Worm (Caenorhabditis elegans) whole organism, L1 larva: ENCODE data around the gene flp-19.

Source experiments
- C04F5.9 ChIP-seq: sonication (generic microtip); optimal IDR thresholded peaks from 2 replicates; lab custom pipeline; 2016; ENCODE audit warnings: missing genetic modification characterization, missing compliant biosample characterization
- C16A3.4 ChIP-seq: fragments of 150-350 bp; optimal IDR thresholded peaks from 2 replicates; lab custom pipeline; 2014; ENCODE audit warnings: missing biosample characterization, missing genetic modification characterization
- C34B4.2 ChIP-seq: sonication (generic microtip); optimal IDR thresholded peaks from 2 replicates; lab custom pipeline; 2017; ENCODE audit warnings: mild to moderate bottlenecking, missing genetic modification characterization, missing compliant biosample characterization
- F16B12.6 ChIP-seq: fragments of 150-350 bp; optimal IDR thresholded peaks from 2 replicates; lab custom pipeline; 2014; ENCODE audit warnings: missing biosample characterization, missing genetic modification characterization
- Y116A8C.19 ChIP-seq: sonication (generic microtip); optimal IDR thresholded peaks from 2 replicates; lab custom pipeline; 2016; ENCODE audit warnings: missing compliant biosample characterization, missing genetic modification characterization, borderline replicate concordance
- aha-1 ChIP-seq: fragments of 150-350 bp; optimal IDR thresholded peaks from 2 replicates; lab custom pipeline; 2014; ENCODE audit warnings: missing biosample characterization, missing genetic modification characterization
- ama-1 ChIP-seq: fragments of 150-350 bp; optimal IDR thresholded peaks from 2 replicates; lab custom pipeline; 2014
- blmp-1 ChIP-seq: fragments of 150-350 bp; optimal IDR thresholded peaks from 2 replicates; lab custom pipeline; 2014; ENCODE audit warnings: missing biosample characterization, missing genetic modification characterization
- ceh-82 ChIP-seq, 3 experiments: fragments of 150-350 bp in 1 of 3; sonication (generic microtip) in 2 of 3; optimal IDR thresholded peaks; 2 replicates each; lab custom pipeline; 2014 to 2017; ENCODE audit warnings: missing biosample characterization in 3 of 3, missing genetic modification characterization in 3 of 3
- ceh-90 ChIP-seq: sonication (generic microtip); optimal IDR thresholded peaks from 2 replicates; lab custom pipeline; 2016; ENCODE audit warnings: missing genetic modification characterization, missing compliant biosample characterization
- dpl-1 ChIP-seq, 3 experiments: fragments of 150-350 bp in 2 of 3; sonication (generic microtip) in 1 of 3; optimal IDR thresholded peaks; 2 replicates each; lab custom pipeline; 2014 to 2017; ENCODE audit warnings: missing biosample characterization in 3 of 3, missing genetic modification characterization in 3 of 3, missing genetic modification reagents in 3 of 3
- dsc-1 ChIP-seq: sonication (generic microtip); optimal IDR thresholded peaks from 2 replicates; lab custom pipeline; 2016; ENCODE audit warnings: mild to moderate bottlenecking, missing genetic modification characterization, missing compliant biosample characterization
- efl-1 ChIP-seq, 4 experiments: fragments of 150-350 bp; optimal IDR thresholded peaks in 3 of 4; peaks in 1 of 4; 1 replicate in 1 of 4; 2 replicates in 3 of 4; lab custom pipeline; 2014; ENCODE audit warnings: missing biosample characterization in 2 of 4, missing genetic modification characterization in 2 of 4, missing genetic modification reagents in 2 of 4
- elt-2 ChIP-seq: sonication (generic microtip); optimal IDR thresholded peaks from 2 replicates; lab custom pipeline; 2016; ENCODE audit warnings: missing genetic modification characterization, mild to moderate bottlenecking, inconsistent platforms, missing compliant biosample characterization, missing genetic modification reagents
- elt-3 ChIP-seq, 6 experiments: fragments of 150-350 bp in 1 of 6; sonication (generic microtip); optimal IDR thresholded peaks; 2 replicates each; lab custom pipeline; 2017 to 2018; ENCODE audit warnings: missing biosample characterization in 6 of 6, missing genetic modification characterization in 6 of 6, inconsistent platforms in 1 of 6
- ets-5 ChIP-seq: fragments of 200-800 bp; sonication (Bioruptor generic); IDR thresholded peaks from 2 replicates; pipeline ENCODE4 v1.3.6; 2022; ENCODE audit warnings: missing genetic modification characterization, missing compliant biosample characterization
- fos-1 ChIP-seq: fragments of 150-350 bp; optimal IDR thresholded peaks from 2 replicates; lab custom pipeline; 2014; ENCODE audit warnings: missing biosample characterization, missing genetic modification characterization
- grh-1 ChIP-seq: fragments of 200-800 bp; sonication (Bioruptor generic); IDR thresholded peaks from 2 replicates; pipeline ENCODE4 v1.3.6; 2022; ENCODE audit warnings: missing genetic modification reagents, missing genetic modification characterization, missing compliant biosample characterization
- hlh-4 ChIP-seq: sonication (generic microtip); optimal IDR thresholded peaks from 2 replicates; lab custom pipeline; 2016; ENCODE audit warnings: mild to moderate bottlenecking, missing genetic modification characterization, missing compliant biosample characterization
- hpl-2 ChIP-seq: fragments of 150-350 bp; optimal IDR thresholded peaks from 2 replicates; lab custom pipeline; 2014; ENCODE audit warnings: missing biosample characterization, missing genetic modification reagents, missing genetic modification characterization
- isw-1 ChIP-seq: fragments of 200-800 bp; sonication (Bioruptor generic); IDR thresholded peaks from 2 replicates; pipeline ENCODE4 v1.3.6; 2022; ENCODE audit warnings: missing genetic modification characterization, missing compliant biosample characterization
- lin-13 ChIP-seq: fragments of 150-350 bp; optimal IDR thresholded peaks from 2 replicates; lab custom pipeline; 2014; ENCODE audit warnings: missing biosample characterization, missing genetic modification reagents, missing genetic modification characterization
- lin-14 ChIP-seq: fragments of 200-800 bp; sonication (Bioruptor generic); optimal IDR thresholded peaks from 2 replicates; lab custom pipeline; 2018; ENCODE audit warnings: mild to moderate bottlenecking, missing genetic modification characterization, moderate library complexity, missing compliant biosample characterization
- lin-35 ChIP-seq, 2 experiments: fragments of 150-350 bp; optimal IDR thresholded peaks; 2 replicates each; lab custom pipeline; 2014; ENCODE audit warnings: missing biosample characterization in 2 of 2, missing genetic modification characterization in 2 of 2, missing genetic modification reagents in 2 of 2
- lsy-2 ChIP-seq, 2 experiments: fragments of 150-350 bp; optimal IDR thresholded peaks; 2 replicates each; lab custom pipeline; 2014; ENCODE audit warnings: missing biosample characterization in 2 of 2, missing genetic modification characterization in 2 of 2
- mab-9 ChIP-seq: fragments of 200-800 bp; sonication (Bioruptor generic); IDR thresholded peaks from 2 replicates; pipeline ENCODE4 v1.3.6; 2022; ENCODE audit warnings: missing genetic modification reagents, missing genetic modification characterization, missing compliant biosample characterization
- mdl-1 ChIP-seq, 2 experiments: fragments of 150-350 bp; optimal IDR thresholded peaks; 2 replicates each; lab custom pipeline; 2014 to 2017; ENCODE audit warnings: missing biosample characterization in 2 of 2, missing genetic modification characterization in 2 of 2, inconsistent platforms in 1 of 2
- mef-2 ChIP-seq: fragments of 150-350 bp; optimal IDR thresholded peaks from 2 replicates; lab custom pipeline; 2014; ENCODE audit warnings: missing biosample characterization, missing genetic modification characterization
- mep-1 ChIP-seq: fragments of 150-350 bp; optimal IDR thresholded peaks from 2 replicates; lab custom pipeline; 2014; ENCODE audit warnings: missing biosample characterization, missing genetic modification characterization
- nhr-12 ChIP-seq: sonication (generic microtip); optimal IDR thresholded peaks from 2 replicates; lab custom pipeline; 2017; ENCODE audit warnings: missing biosample characterization, missing genetic modification characterization
- nhr-20 ChIP-seq: sonication (generic microtip); optimal IDR thresholded peaks from 2 replicates; lab custom pipeline; 2016; ENCODE audit warnings: mild to moderate bottlenecking, missing genetic modification characterization, missing compliant biosample characterization
- nhr-237 ChIP-seq: fragments of 150-350 bp; optimal IDR thresholded peaks from 2 replicates; lab custom pipeline; 2014; ENCODE audit warnings: missing biosample characterization, missing genetic modification characterization
- nhr-47 ChIP-seq: sonication (generic microtip); optimal IDR thresholded peaks from 2 replicates; lab custom pipeline; 2016; ENCODE audit warnings: mild to moderate bottlenecking, missing genetic modification characterization, moderate library complexity, missing compliant biosample characterization
- nhr-71 ChIP-seq: sonication (generic microtip); optimal IDR thresholded peaks from 2 replicates; lab custom pipeline; 2016; ENCODE audit warnings: mild to moderate bottlenecking, missing genetic modification characterization, moderate library complexity, missing compliant biosample characterization
- nhr-76 ChIP-seq: sonication (generic microtip); optimal IDR thresholded peaks from 2 replicates; lab custom pipeline; 2017; ENCODE audit warnings: missing biosample characterization, missing genetic modification characterization
- nhr-85 ChIP-seq: sonication (generic microtip); peaks from one replicate; lab custom pipeline; 2016; ENCODE audit warnings: missing genetic modification characterization, inconsistent platforms, missing compliant biosample characterization
- nhr-90 ChIP-seq: sonication (generic microtip); optimal IDR thresholded peaks from 2 replicates; lab custom pipeline; 2016; ENCODE audit warnings: mild to moderate bottlenecking, missing genetic modification characterization, missing compliant biosample characterization; ENCODE audit not compliant: poor library complexity
- pag-3 ChIP-seq: sonication (generic microtip); optimal IDR thresholded peaks from 2 replicates; lab custom pipeline; 2017; ENCODE audit warnings: missing genetic modification characterization, mild to moderate bottlenecking, missing compliant biosample characterization, antibody characterized with exemption, borderline replicate concordance; ENCODE audit not compliant: insufficient read depth
- pqm-1 ChIP-seq: sonication (generic microtip); optimal IDR thresholded peaks from 3 replicates; lab custom pipeline; 2017; ENCODE audit warnings: missing biosample characterization, missing genetic modification characterization
- rnt-1 ChIP-seq: sonication (generic microtip); optimal IDR thresholded peaks from 2 replicates; lab custom pipeline; 2016; ENCODE audit warnings: mild to moderate bottlenecking, missing genetic modification characterization, moderate library complexity, missing compliant biosample characterization
- skn-1 ChIP-seq: fragments of 150-350 bp; optimal IDR thresholded peaks from 2 replicates; lab custom pipeline; 2014; ENCODE audit warnings: missing biosample characterization, missing genetic modification characterization
- snpc-4 ChIP-seq: fragments of 150-350 bp; optimal IDR thresholded peaks from 2 replicates; lab custom pipeline; 2014; ENCODE audit warnings: missing biosample characterization, missing genetic modification characterization
- snu-23 ChIP-seq: sonication (generic microtip); optimal IDR thresholded peaks from 2 replicates; lab custom pipeline; 2016; ENCODE audit warnings: missing genetic modification characterization, missing compliant biosample characterization
- sox-4 ChIP-seq: sonication (generic microtip); optimal IDR thresholded peaks from 2 replicates; lab custom pipeline; 2016; ENCODE audit warnings: missing genetic modification characterization, missing compliant biosample characterization
- sup-37 ChIP-seq: fragments of 200-800 bp; sonication (Bioruptor generic); optimal IDR thresholded peaks from 2 replicates; lab custom pipeline; 2018; ENCODE audit warnings: mild to moderate bottlenecking, missing genetic modification characterization, missing compliant biosample characterization
- swsn-7 ChIP-seq: sonication (generic microtip); optimal IDR thresholded peaks from 2 replicates; lab custom pipeline; 2016; ENCODE audit warnings: missing genetic modification characterization, missing compliant biosample characterization
- tbx-2 ChIP-seq: sonication (generic microtip); optimal IDR thresholded peaks from 2 replicates; lab custom pipeline; 2016; ENCODE audit warnings: missing genetic modification characterization, missing compliant biosample characterization
- unc-130 ChIP-seq: fragments of 150-350 bp; optimal IDR thresholded peaks from 2 replicates; lab custom pipeline; 2017; ENCODE audit warnings: missing biosample characterization, missing genetic modification characterization, inconsistent platforms
- unc-62 ChIP-seq: fragments of 150-350 bp; optimal IDR thresholded peaks from 2 replicates; lab custom pipeline; 2014; ENCODE audit warnings: missing biosample characterization, missing genetic modification reagents, missing genetic modification characterization
- unc-86 ChIP-seq: sonication (generic microtip); optimal IDR thresholded peaks from 2 replicates; lab custom pipeline; 2016; ENCODE audit warnings: missing genetic modification characterization, missing compliant biosample characterization
- xbp-1 ChIP-seq: sonication (generic microtip); optimal IDR thresholded peaks from 2 replicates; lab custom pipeline; 2016; ENCODE audit warnings: missing genetic modification characterization, missing compliant biosample characterization
- zip-4 ChIP-seq: fragments of 200-800 bp; sonication (Bioruptor generic); optimal IDR thresholded peaks from 2 replicates; lab custom pipeline; 2018; ENCODE audit warnings: mild to moderate bottlenecking, missing genetic modification characterization, moderate library complexity, missing compliant biosample characterization

Gene flp-19

ce11 chrX:10599719-10600155 lies 4.7 kb upstream of the flp-19 start:
- TF ChIP-seq snu-23 = peak; percentile 27
- no peak for TF ChIP-seq pag-3 (tag; lab: Kevin White, UChicago)
- TF ChIP-seq mep-1 (tag; lab: Kevin White, UChicago) = peak; percentile 9
- TF ChIP-seq grh-1 (GFP tag; lab: Robert Waterston, UW) = peak; percentile 25; the same call in 1 of the 2 replicates
- TF ChIP-seq rnt-1 = no peak
- no peak for TF ChIP-seq unc-86 (tag; lab: Kevin White, UChicago)
- TF ChIP-seq dsc-1 = peak; percentile 83
- no peak for TF ChIP-seq snpc-4 (tag; lab: Kevin White, UChicago)
- peak; percentile 34 for TF ChIP-seq tbx-2 (tag; lab: Kevin White, UChicago)
- TF ChIP-seq nhr-90 = peak; percentile 12
- no peak for TF ChIP-seq C16A3.4 (tag; lab: Kevin White, UChicago)
- no peak for TF ChIP-seq sox-4 (tag; lab: Kevin White, UChicago)
- peak in 4 of 6 experiments; percentile 18 to 63 (median 40) for TF ChIP-seq elt-3 (tag; optimal IDR thresholded peaks at IDR 0.05; lab: Kevin White, UChicago)
- TF ChIP-seq fos-1 (tag; lab: Kevin White, UChicago) = no peak
- TF ChIP-seq unc-130 = peak; percentile 40
- TF ChIP-seq pqm-1 (tag; lab: Kevin White, UChicago) = no peak
- TF ChIP-seq F16B12.6 = no peak
- no peak for TF ChIP-seq mef-2
- TF ChIP-seq C34B4.2 = no peak
- no peak for TF ChIP-seq hpl-2 (GFP tag; lab: Kevin White, UChicago)
- no peak for TF ChIP-seq nhr-76 (tag; lab: Kevin White, UChicago)
- peak; percentile 37 for TF ChIP-seq blmp-1 (tag; lab: Kevin White, UChicago)
- TF ChIP-seq nhr-12 (tag; lab: Kevin White, UChicago) = no peak
- TF ChIP-seq skn-1 (tag; lab: Kevin White, UChicago) = peak; percentile 21
- TF ChIP-seq nhr-20 (tag; lab: Kevin White, UChicago) = peak; percentile 56
- no peak for TF ChIP-seq efl-1 (optimal IDR thresholded peaks at IDR 0.05; lab: Kevin White, UChicago)
- TF ChIP-seq efl-1 (GFP tag; optimal IDR thresholded peaks at IDR 0.05 in 1 of 2; lab: Kevin White, UChicago) = peak in 1 of 2 experiments; percentile 28
- no peak for TF ChIP-seq swsn-7 (tag; lab: Kevin White, UChicago)
- TF ChIP-seq ceh-82 (tag; optimal IDR thresholded peaks at IDR 0.05; lab: Kevin White, UChicago) = no peak
- TF ChIP-seq unc-62 = no peak
- TF ChIP-seq nhr-85 (tag; lab: Kevin White, UChicago) = peak; percentile 90
- peak; percentile 70 for TF ChIP-seq lin-14 (GFP tag; lab: Kevin White, UChicago)
- TF ChIP-seq lin-35 (GFP tag; optimal IDR thresholded peaks at IDR 0.05; lab: Kevin White, UChicago) = no peak
- TF ChIP-seq elt-2 = no peak
- TF ChIP-seq xbp-1 (tag; lab: Kevin White, UChicago) = peak; percentile 25
- no peak for TF ChIP-seq lin-13 (GFP tag; lab: Kevin White, UChicago)
- TF ChIP-seq ets-5 (GFP tag; lab: Robert Waterston, UW) = no peak
- peak in 1 of 2 experiments; percentile 33 for TF ChIP-seq lsy-2 (tag; optimal IDR thresholded peaks at IDR 0.05; lab: Kevin White, UChicago)
- no peak for TF ChIP-seq C04F5.9
- no peak for TF ChIP-seq zip-4 (GFP tag; lab: Kevin White, UChicago)
- no peak for TF ChIP-seq dpl-1 (GFP tag; optimal IDR thresholded peaks at IDR 0.05; lab: Kevin White, UChicago)
- no peak for TF ChIP-seq isw-1 (GFP tag; lab: Robert Waterston, UW)
- no peak for TF ChIP-seq Y116A8C.19 (tag; lab: Kevin White, UChicago)
- TF ChIP-seq ceh-90 (tag; lab: Kevin White, UChicago) = no peak
- TF ChIP-seq nhr-237 = no peak
- no peak for TF ChIP-seq hlh-4 (tag; lab: Kevin White, UChicago)
- TF ChIP-seq ama-1 (lab: Kevin White, UChicago) = no peak
- no peak for TF ChIP-seq mdl-1 (tag; optimal IDR thresholded peaks at IDR 0.05; lab: Kevin White, UChicago)
- no peak for TF ChIP-seq sup-37
- TF ChIP-seq aha-1 (tag; lab: Kevin White, UChicago) = no peak
- 0 out of 2 replicates have a peak, but pooled peaks have one; percentile 37 for TF ChIP-seq mab-9 (GFP tag; lab: Robert Waterston, UW)
- TF ChIP-seq nhr-71 = peak; percentile 38
- TF ChIP-seq nhr-47 = peak; percentile 7
